Worm (Caenorhabditis elegans) whole organism, L1 larva: ENCODE data around the gene Y94H6A.2.
A peak's percentile ranks its signal among the peaks of the same experiment; 100 is the strongest.

Experiments
- C04F5.9 ChIP-seq: sonication (generic microtip); optimal IDR thresholded peaks from 2 replicates; lab custom pipeline; 2016; ENCODE audit warnings: missing genetic modification characterization, missing compliant biosample characterization
- F16B12.6 ChIP-seq: fragments of 150-350 bp; optimal IDR thresholded peaks from 2 replicates; lab custom pipeline; 2014; ENCODE audit warnings: missing biosample characterization, missing genetic modification characterization
- Y116A8C.19 ChIP-seq: sonication (generic microtip); optimal IDR thresholded peaks from 2 replicates; lab custom pipeline; 2016; ENCODE audit warnings: missing compliant biosample characterization, missing genetic modification characterization, borderline replicate concordance
- alr-1 ChIP-seq: fragments of 200-800 bp; sonication (Bioruptor generic); optimal IDR thresholded peaks from 2 replicates; lab custom pipeline; 2018; ENCODE audit warnings: borderline replicate concordance, mild to moderate bottlenecking, missing genetic modification characterization, missing compliant biosample characterization
- ama-1 ChIP-seq: fragments of 150-350 bp; optimal IDR thresholded peaks from 2 replicates; lab custom pipeline; 2014
- blmp-1 ChIP-seq: fragments of 150-350 bp; optimal IDR thresholded peaks from 2 replicates; lab custom pipeline; 2014; ENCODE audit warnings: missing biosample characterization, missing genetic modification characterization
- ceh-63 ChIP-seq: fragments of 200-800 bp; sonication (Bioruptor generic); optimal IDR thresholded peaks from 2 replicates; lab custom pipeline; 2018; ENCODE audit warnings: mild to moderate bottlenecking, missing genetic modification characterization, missing compliant biosample characterization
- ceh-8 ChIP-seq: fragments of 200-800 bp; sonication (Bioruptor generic); optimal IDR thresholded peaks from 2 replicates; lab custom pipeline; 2018; ENCODE audit warnings: mild to moderate bottlenecking, missing genetic modification characterization, moderate library complexity, missing compliant biosample characterization
- ceh-82 ChIP-seq, 3 experiments: fragments of 150-350 bp in 1 of 3; sonication (generic microtip) in 2 of 3; optimal IDR thresholded peaks; 2 replicates each; lab custom pipeline; 2014 to 2017; ENCODE audit warnings: missing biosample characterization in 3 of 3, missing genetic modification characterization in 3 of 3
- ceh-90 ChIP-seq: sonication (generic microtip); optimal IDR thresholded peaks from 2 replicates; lab custom pipeline; 2016; ENCODE audit warnings: missing genetic modification characterization, missing compliant biosample characterization
- ces-1 ChIP-seq: fragments of 150-350 bp; optimal IDR thresholded peaks from 2 replicates; lab custom pipeline; 2014; ENCODE audit warnings: missing biosample characterization, missing genetic modification reagents, missing genetic modification characterization
- efl-3 ChIP-seq: fragments of 200-800 bp; sonication (Bioruptor generic); optimal IDR thresholded peaks from 2 replicates; lab custom pipeline; 2018; ENCODE audit warnings: mild to moderate bottlenecking, missing genetic modification characterization, missing compliant biosample characterization
- egl-27 ChIP-seq, 2 experiments: fragments of 150-350 bp in 1 of 2; sonication (generic microtip); optimal IDR thresholded peaks; 3 replicates each; lab custom pipeline; 2017 to 2018; ENCODE audit warnings: missing biosample characterization in 2 of 2, missing genetic modification characterization in 2 of 2, missing genetic modification reagents in 2 of 2
- elt-2 ChIP-seq: sonication (generic microtip); optimal IDR thresholded peaks from 2 replicates; lab custom pipeline; 2016; ENCODE audit warnings: missing genetic modification characterization, mild to moderate bottlenecking, inconsistent platforms, missing compliant biosample characterization, missing genetic modification reagents
- elt-3 ChIP-seq, 6 experiments: fragments of 150-350 bp in 1 of 6; sonication (generic microtip); optimal IDR thresholded peaks; 2 replicates each; lab custom pipeline; 2017 to 2018; ENCODE audit warnings: missing biosample characterization in 6 of 6, missing genetic modification characterization in 6 of 6, inconsistent platforms in 1 of 6
- ets-5 ChIP-seq: fragments of 200-800 bp; sonication (Bioruptor generic); IDR thresholded peaks from 2 replicates; pipeline ENCODE4 v1.3.6; 2022; ENCODE audit warnings: missing genetic modification characterization, missing compliant biosample characterization
- fkh-10 ChIP-seq: sonication (generic microtip); optimal IDR thresholded peaks from 2 replicates; lab custom pipeline; 2017; ENCODE audit warnings: missing biosample characterization, missing genetic modification reagents, missing genetic modification characterization
- fkh-4 ChIP-seq: sonication (generic microtip); optimal IDR thresholded peaks from 2 replicates; lab custom pipeline; 2016; ENCODE audit warnings: missing compliant biosample characterization, missing genetic modification characterization, borderline replicate concordance
- hlh-4 ChIP-seq: sonication (generic microtip); optimal IDR thresholded peaks from 2 replicates; lab custom pipeline; 2016; ENCODE audit warnings: mild to moderate bottlenecking, missing genetic modification characterization, missing compliant biosample characterization
- lin-13 ChIP-seq: fragments of 150-350 bp; optimal IDR thresholded peaks from 2 replicates; lab custom pipeline; 2014; ENCODE audit warnings: missing biosample characterization, missing genetic modification reagents, missing genetic modification characterization
- lin-14 ChIP-seq: fragments of 200-800 bp; sonication (Bioruptor generic); optimal IDR thresholded peaks from 2 replicates; lab custom pipeline; 2018; ENCODE audit warnings: mild to moderate bottlenecking, missing genetic modification characterization, moderate library complexity, missing compliant biosample characterization
- lin-35 ChIP-seq, 2 experiments: fragments of 150-350 bp; optimal IDR thresholded peaks; 2 replicates each; lab custom pipeline; 2014; ENCODE audit warnings: missing biosample characterization in 2 of 2, missing genetic modification characterization in 2 of 2, missing genetic modification reagents in 2 of 2
- lir-3 ChIP-seq: sonication (generic microtip); optimal IDR thresholded peaks from 2 replicates; lab custom pipeline; 2016; ENCODE audit warnings: mild to moderate bottlenecking, missing genetic modification characterization, moderate library complexity, missing compliant biosample characterization; ENCODE audit not compliant: poor library complexity
- lsy-2 ChIP-seq, 2 experiments: fragments of 150-350 bp; optimal IDR thresholded peaks; 2 replicates each; lab custom pipeline; 2014; ENCODE audit warnings: missing biosample characterization in 2 of 2, missing genetic modification characterization in 2 of 2
- mdl-1 ChIP-seq, 2 experiments: fragments of 150-350 bp; optimal IDR thresholded peaks; 2 replicates each; lab custom pipeline; 2014 to 2017; ENCODE audit warnings: missing biosample characterization in 2 of 2, missing genetic modification characterization in 2 of 2, inconsistent platforms in 1 of 2
- mef-2 ChIP-seq: fragments of 150-350 bp; optimal IDR thresholded peaks from 2 replicates; lab custom pipeline; 2014; ENCODE audit warnings: missing biosample characterization, missing genetic modification characterization
- mep-1 ChIP-seq: fragments of 150-350 bp; optimal IDR thresholded peaks from 2 replicates; lab custom pipeline; 2014; ENCODE audit warnings: missing biosample characterization, missing genetic modification characterization
- nhr-19 ChIP-seq: fragments of 200-800 bp; sonication (Bioruptor generic); conservative IDR thresholded peaks from 2 replicates; pipeline ENCODE4 v1.3.6; 2022; ENCODE audit warnings: missing genetic modification characterization, missing compliant biosample characterization
- nhr-20 ChIP-seq: sonication (generic microtip); optimal IDR thresholded peaks from 2 replicates; lab custom pipeline; 2016; ENCODE audit warnings: mild to moderate bottlenecking, missing genetic modification characterization, missing compliant biosample characterization
- nhr-237 ChIP-seq: fragments of 150-350 bp; optimal IDR thresholded peaks from 2 replicates; lab custom pipeline; 2014; ENCODE audit warnings: missing biosample characterization, missing genetic modification characterization
- nhr-28 ChIP-seq: fragments of 150-350 bp; optimal IDR thresholded peaks from 2 replicates; lab custom pipeline; 2014; ENCODE audit warnings: missing biosample characterization, missing genetic modification characterization
- nhr-71 ChIP-seq: sonication (generic microtip); optimal IDR thresholded peaks from 2 replicates; lab custom pipeline; 2016; ENCODE audit warnings: mild to moderate bottlenecking, missing genetic modification characterization, moderate library complexity, missing compliant biosample characterization
- nhr-76 ChIP-seq: sonication (generic microtip); optimal IDR thresholded peaks from 2 replicates; lab custom pipeline; 2017; ENCODE audit warnings: missing biosample characterization, missing genetic modification characterization
- nhr-77 ChIP-seq: fragments of 150-350 bp; optimal IDR thresholded peaks from 2 replicates; lab custom pipeline; 2014; ENCODE audit warnings: missing biosample characterization, missing genetic modification characterization
- nhr-84 ChIP-seq: sonication (generic microtip); optimal IDR thresholded peaks from 2 replicates; lab custom pipeline; 2017; ENCODE audit warnings: missing biosample characterization, missing genetic modification characterization
- nhr-90 ChIP-seq: sonication (generic microtip); optimal IDR thresholded peaks from 2 replicates; lab custom pipeline; 2016; ENCODE audit warnings: mild to moderate bottlenecking, missing genetic modification characterization, missing compliant biosample characterization; ENCODE audit not compliant: poor library complexity
- pqm-1 ChIP-seq: sonication (generic microtip); optimal IDR thresholded peaks from 3 replicates; lab custom pipeline; 2017; ENCODE audit warnings: missing biosample characterization, missing genetic modification characterization
- skn-1 ChIP-seq: fragments of 150-350 bp; optimal IDR thresholded peaks from 2 replicates; lab custom pipeline; 2014; ENCODE audit warnings: missing biosample characterization, missing genetic modification characterization
- snpc-4 ChIP-seq: fragments of 150-350 bp; optimal IDR thresholded peaks from 2 replicates; lab custom pipeline; 2014; ENCODE audit warnings: missing biosample characterization, missing genetic modification characterization
- snu-23 ChIP-seq: sonication (generic microtip); optimal IDR thresholded peaks from 2 replicates; lab custom pipeline; 2016; ENCODE audit warnings: missing genetic modification characterization, missing compliant biosample characterization
- sptf-1 ChIP-seq: fragments of 150-350 bp; optimal IDR thresholded peaks from 2 replicates; lab custom pipeline; 2014; ENCODE audit warnings: missing biosample characterization, missing genetic modification characterization
- sup-37 ChIP-seq: fragments of 200-800 bp; sonication (Bioruptor generic); optimal IDR thresholded peaks from 2 replicates; lab custom pipeline; 2018; ENCODE audit warnings: mild to moderate bottlenecking, missing genetic modification characterization, missing compliant biosample characterization
- tbx-2 ChIP-seq: sonication (generic microtip); optimal IDR thresholded peaks from 2 replicates; lab custom pipeline; 2016; ENCODE audit warnings: missing genetic modification characterization, missing compliant biosample characterization
- tlp-1 ChIP-seq: fragments of 150-350 bp; optimal IDR thresholded peaks from 2 replicates; lab custom pipeline; 2014; ENCODE audit warnings: missing biosample characterization, missing genetic modification characterization
- unc-130 ChIP-seq: fragments of 150-350 bp; optimal IDR thresholded peaks from 2 replicates; lab custom pipeline; 2017; ENCODE audit warnings: missing biosample characterization, missing genetic modification characterization, inconsistent platforms
- unc-62 ChIP-seq: fragments of 150-350 bp; optimal IDR thresholded peaks from 2 replicates; lab custom pipeline; 2014; ENCODE audit warnings: missing biosample characterization, missing genetic modification reagents, missing genetic modification characterization
- unc-86 ChIP-seq: sonication (generic microtip); optimal IDR thresholded peaks from 2 replicates; lab custom pipeline; 2016; ENCODE audit warnings: missing genetic modification characterization, missing compliant biosample characterization
- vab-15 ChIP-seq: sonication (generic microtip); optimal IDR thresholded peaks from 2 replicates; lab custom pipeline; 2017; ENCODE audit warnings: missing genotype, mild to moderate bottlenecking, missing genetic modification characterization, missing compliant biosample characterization
- xbp-1 ChIP-seq: sonication (generic microtip); optimal IDR thresholded peaks from 2 replicates; lab custom pipeline; 2016; ENCODE audit warnings: missing genetic modification characterization, missing compliant biosample characterization
- ztf-11 ChIP-seq, 2 experiments: sonication (generic microtip); optimal IDR thresholded peaks; 2 replicates each; lab custom pipeline; 2016 to 2017; ENCODE audit warnings: missing genetic modification characterization in 2 of 2, missing biosample characterization in 1 of 2, missing compliant biosample characterization in 1 of 2
- ztf-4 ChIP-seq: fragments of 150-350 bp; optimal IDR thresholded peaks from 2 replicates; lab custom pipeline; 2014; ENCODE audit warnings: missing biosample characterization, missing genetic modification characterization

Y94H6A.2 gene

DNA sequence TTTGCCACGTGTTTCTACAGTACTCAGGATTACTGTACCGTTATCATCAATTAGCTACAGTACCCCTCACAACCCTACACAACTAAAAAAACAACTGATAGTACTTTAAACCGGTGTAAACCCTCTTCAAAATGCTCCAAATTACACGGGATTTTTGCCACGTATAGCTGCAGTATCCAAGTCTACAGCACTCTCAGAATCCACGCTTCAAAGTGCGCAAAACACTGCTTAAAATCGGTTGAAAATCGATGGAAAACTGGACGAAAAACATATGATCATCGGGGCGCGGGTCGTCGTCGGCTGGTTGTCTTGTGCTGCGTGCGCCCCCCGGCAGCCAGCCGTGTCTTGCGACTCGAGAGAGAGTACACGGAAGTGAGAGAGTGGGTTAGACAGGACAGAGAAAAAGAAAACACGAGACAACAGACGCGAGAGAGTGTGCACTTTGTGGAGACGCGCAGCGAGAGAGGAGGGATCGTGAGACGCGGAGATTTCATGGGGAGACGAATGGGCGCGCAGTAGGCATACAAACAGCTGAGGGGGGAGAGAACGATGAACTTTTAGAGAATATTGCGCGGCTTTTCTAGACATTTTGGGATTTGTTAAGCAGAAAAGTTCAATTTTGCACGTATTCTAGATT lies 21.6 kb upstream of the Y94H6A.2 start (continued):
- TF ChIP-seq efl-3 (GFP tag; lab: Kevin White, UChicago) (no peak), ceh-8 (GFP tag; lab: Kevin White, UChicago) (peak; percentile 34), hlh-4 (no peak), pqm-1 (tag; lab: Kevin White, UChicago) (no peak), mdl-1 (tag; optimal IDR thresholded peaks at IDR 0.05; lab: Kevin White, UChicago) (peak; percentile 11 to 94), tlp-1 (tag; lab: Kevin White, UChicago) (no peak), ama-1 (lab: Kevin White, UChicago) (peak; percentile 24), nhr-77 (tag; lab: Kevin White, UChicago) (peak; percentile 62), ces-1 (GFP tag; lab: Kevin White, UChicago) (no peak), fkh-10 (GFP tag; lab: Kevin White, UChicago) (peak; percentile 58), blmp-1 (tag; lab: Kevin White, UChicago) (no peak), lin-14 (peak; percentile 95), mep-1 (tag; lab: Kevin White, UChicago) (peak; percentile 77), nhr-90 (peak; percentile 81), ceh-63 (no peak), F16B12.6 (peak; percentile 62), tbx-2 (tag; lab: Kevin White, UChicago) (peak; percentile 92), nhr-84 (tag; lab: Kevin White, UChicago) (no peak), nhr-28 (no peak), sptf-1 (tag; lab: Kevin White, UChicago) (no peak), vab-15 (tag; lab: Kevin White, UChicago) (no peak), nhr-19 (GFP tag; lab: Robert Waterston, UW) (peak; percentile 87), mef-2 (tag; lab: Kevin White, UChicago) (peak; percentile 41), unc-62 (no peak), ceh-82 (tag; optimal IDR thresholded peaks at IDR 0.05; lab: Kevin White, UChicago) (peak; percentile 55 to 91 (median 88)), xbp-1 (tag; lab: Kevin White, UChicago) (peak; percentile 76), sup-37 (GFP tag; lab: Kevin White, UChicago) (no peak), C04F5.9 (no peak), nhr-20 (peak; percentile 90), alr-1 (tag; lab: Kevin White, UChicago) (no peak), Y116A8C.19 (tag; lab: Kevin White, UChicago) (no peak), unc-86 (peak; percentile 94), lin-13 (GFP tag; lab: Kevin White, UChicago) (peak; percentile 90), ztf-4 (peak; percentile 83), lir-3 (tag; lab: Kevin White, UChicago) (peak; percentile 79), snu-23 (peak; percentile 95)
- TF ChIP-seq, all 84 proteins: peak for 55

DNA sequence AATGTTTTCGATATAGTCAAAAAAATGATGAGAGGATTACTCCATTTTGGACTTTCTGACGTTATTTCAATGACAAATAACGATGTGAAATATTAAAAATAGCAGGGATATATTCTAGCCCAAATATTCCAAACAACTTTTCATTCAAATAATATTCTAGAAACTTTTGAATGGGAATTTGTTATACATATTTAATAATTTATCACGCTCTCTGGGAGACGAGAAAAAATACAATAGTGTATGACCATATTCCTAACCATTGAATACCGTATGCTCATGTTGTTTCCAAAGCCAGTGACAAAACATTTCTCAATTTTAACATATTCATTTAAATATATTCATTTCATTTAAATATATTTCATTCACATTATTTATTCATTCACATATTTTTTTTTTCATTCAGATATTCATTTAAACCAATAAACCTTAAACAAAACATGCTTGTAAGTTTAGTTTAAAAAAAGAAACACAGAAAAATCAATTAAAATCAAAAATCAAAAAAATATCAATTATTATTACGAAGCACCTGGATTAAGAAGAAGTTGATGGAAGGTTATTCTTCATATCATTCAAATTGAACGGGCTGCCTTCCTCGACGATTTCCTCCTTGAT lies 20.4 kb upstream of the Y94H6A.2 start:
- peak; percentile 45 for TF ChIP-seq elt-2 (tag; lab: Kevin White, UChicago)
- no peak for TF ChIP-seq ets-5 (GFP tag; lab: Robert Waterston, UW)
- no peak for TF ChIP-seq mef-2 (tag; lab: Kevin White, UChicago)
- TF ChIP-seq ces-1 (GFP tag; lab: Kevin White, UChicago): no peak
- TF ChIP-seq vab-15 (tag; lab: Kevin White, UChicago): no peak
- TF ChIP-seq lin-13 (GFP tag; lab: Kevin White, UChicago): no peak
- TF ChIP-seq nhr-90: no peak
- TF ChIP-seq lin-35 (GFP tag; optimal IDR thresholded peaks at IDR 0.05; lab: Kevin White, UChicago): peak in 1 of 2 experiments; percentile 18
- TF ChIP-seq lsy-2 (tag; optimal IDR thresholded peaks at IDR 0.05; lab: Kevin White, UChicago): peak in 1 of 2 experiments; percentile 5
- TF ChIP-seq unc-130 (tag; lab: Kevin White, UChicago): no peak
- TF ChIP-seq elt-3 (tag; optimal IDR thresholded peaks at IDR 0.05; lab: Kevin White, UChicago): no peak
- TF ChIP-seq F16B12.6: no peak
- no peak for TF ChIP-seq ceh-90 (tag; lab: Kevin White, UChicago)
- TF ChIP-seq egl-27 (tag; optimal IDR thresholded peaks at IDR 0.05; lab: Kevin White, UChicago): no peak
- TF ChIP-seq mep-1 (tag; lab: Kevin White, UChicago): peak; percentile 12
- peak; percentile 23 for TF ChIP-seq nhr-71 (tag; lab: Kevin White, UChicago)
- TF ChIP-seq skn-1 (tag; lab: Kevin White, UChicago): peak; percentile 1
- no peak for TF ChIP-seq nhr-76 (tag; lab: Kevin White, UChicago)
- no peak for TF ChIP-seq snpc-4 (tag; lab: Kevin White, UChicago)
- no peak for TF ChIP-seq fkh-4
- no peak for TF ChIP-seq xbp-1 (tag; lab: Kevin White, UChicago)
- no peak for TF ChIP-seq nhr-20
- no peak for TF ChIP-seq nhr-237 (tag; lab: Kevin White, UChicago)
- TF ChIP-seq ztf-11 (tag; optimal IDR thresholded peaks at IDR 0.05; lab: Kevin White, UChicago): no peak
